Fruit fly (Drosophila melanogaster) Kc167 (cell line): Measurements from ENCODE around the gene Ir94b.

Experiments used
- Myc ChIP-seq: fragments of >200 bp; optimal IDR thresholded peaks from 2 replicates; lab custom pipeline; 2017; ENCODE audit warnings: missing external identifiers
- psq ChIP-seq: fragments of >200 bp; optimal IDR thresholded peaks from 2 replicates; lab custom pipeline; 2017; ENCODE audit warnings: missing external identifiers

dm6 chr3R:22148274-22148673, 31.2 kb upstream of the Ir94b start:
- TF ChIP-seq psq (lab: Kevin White, UChicago) (no peak), Myc (no peak)
